Fruit fly (Drosophila melanogaster) whole organism, wandering third instar larva: ENCODE results near the gene sll.

Source experiments
- CG9705 ChIP-seq: fragments of 200-800 bp; sonication (Bioruptor generic); optimal IDR thresholded peaks from 2 replicates; lab custom pipeline; 2018; ENCODE audit warnings: missing biosample characterization, mild to moderate bottlenecking, missing genetic modification characterization
- CrebA ChIP-seq: fragments of 200-800 bp; sonication (Bioruptor generic); optimal IDR thresholded peaks from 2 replicates; lab custom pipeline; 2016; ENCODE audit warnings: missing biosample characterization, mild to moderate bottlenecking, missing genetic modification characterization, borderline replicate concordance
- Hr78 ChIP-seq: fragments of >200 bp; optimal IDR thresholded peaks from 2 replicates; lab custom pipeline; 2017; ENCODE audit warnings: missing biosample characterization, missing genetic modification characterization
- Myc ChIP-seq: fragments of >200 bp; optimal IDR thresholded peaks from 2 replicates; lab custom pipeline; 2017
- h ChIP-seq: fragments of 200-800 bp; sonication (Bioruptor generic); optimal IDR thresholded peaks from 3 replicates; lab custom pipeline; 2016; ENCODE audit warnings: missing biosample characterization, mild to moderate bottlenecking, missing genetic modification characterization
- psq ChIP-seq: fragments of 200-800 bp; sonication (Bioruptor generic); optimal IDR thresholded peaks from 3 replicates; lab custom pipeline; 2017; ENCODE audit warnings: missing biosample characterization, mild to moderate bottlenecking, missing genetic modification characterization, moderate library complexity
- rgr ChIP-seq: fragments of 200-800 bp; sonication (Bioruptor generic); optimal IDR thresholded peaks from 3 replicates; lab custom pipeline; 2016; ENCODE audit warnings: missing biosample characterization, mild to moderate bottlenecking, missing genetic modification characterization

DNA sequence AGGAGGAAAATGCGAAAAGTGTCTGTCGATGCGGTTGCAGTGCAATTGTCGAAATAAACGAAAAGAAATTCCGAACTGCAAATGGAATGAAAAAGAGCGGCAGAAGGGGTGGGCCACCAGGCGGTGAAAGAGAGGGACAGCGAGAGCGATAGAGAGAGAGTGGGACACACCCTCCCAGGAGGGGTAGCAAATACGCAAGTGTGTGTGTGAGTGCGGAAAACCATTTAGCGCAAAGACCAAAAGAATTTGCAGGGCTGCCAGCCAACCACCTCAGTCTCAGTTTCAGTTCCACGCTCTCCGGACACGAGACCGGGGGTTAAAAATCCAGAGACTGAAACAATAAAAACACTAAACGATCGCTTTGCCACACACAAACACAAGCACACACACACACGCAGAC lies 47.3 kb upstream of the sll start, which contains the start of gene Hmx:
- TF ChIP-seq Hr78 (GFP tag; lab: Kevin White, UChicago) (no peak), Myc (no peak), rgr (GFP tag; lab: Kevin White, UChicago) (no peak), CG9705 (GFP tag; lab: Kevin White, UChicago) (no peak), psq (no peak), h (no peak), CrebA (no peak)
